Worm (Caenorhabditis elegans) whole organism, mixed stage, embryonic: ENCODE measurements around the gene sta-2.

Experiments
- ceh-43 ChIP-seq: fragments of 200-800 bp; sonication (Bioruptor generic); optimal IDR thresholded peaks from 2 replicates; lab custom pipeline; 2018; ENCODE audit warnings: mild to moderate bottlenecking, missing genetic modification characterization, moderate library complexity, missing compliant biosample characterization
- drap-1 ChIP-seq: fragments of 200-800 bp; sonication (Bioruptor generic); optimal IDR thresholded peaks from 3 replicates; lab custom pipeline; 2018; ENCODE audit warnings: mild to moderate bottlenecking, missing genetic modification characterization, missing compliant biosample characterization
- elt-1 ChIP-seq: sonication (generic microtip); optimal IDR thresholded peaks from 2 replicates; lab custom pipeline; 2017; ENCODE audit warnings: missing genetic modification characterization, mild to moderate bottlenecking, missing compliant biosample characterization, antibody characterized with exemption, moderate library complexity, borderline replicate concordance; ENCODE audit not compliant: insufficient read depth
- mep-1 ChIP-seq: fragments of 150-350 bp; optimal IDR thresholded peaks from 2 replicates; lab custom pipeline; 2017; ENCODE audit warnings: missing biosample characterization, missing genetic modification reagents, missing genetic modification characterization, inconsistent platforms
- nhr-12 ChIP-seq: fragments of 150-350 bp; optimal IDR thresholded peaks from 2 replicates; lab custom pipeline; 2014; ENCODE audit warnings: missing biosample characterization, missing genetic modification characterization
- nhr-237 ChIP-seq: fragments of 150-350 bp; optimal IDR thresholded peaks from 2 replicates; lab custom pipeline; 2014; ENCODE audit warnings: missing biosample characterization, missing genetic modification characterization
- pha-4 ChIP-seq: fragments of 150-350 bp; optimal IDR thresholded peaks from 2 replicates; lab custom pipeline; 2018; ENCODE audit warnings: missing biosample characterization, missing genetic modification reagents, missing genetic modification characterization
- snpc-4 ChIP-seq: fragments of 150-350 bp; optimal IDR thresholded peaks from 2 replicates; lab custom pipeline; 2014; ENCODE audit warnings: missing biosample characterization, missing genetic modification characterization
- unc-39 ChIP-seq: fragments of 150-350 bp; optimal IDR thresholded peaks from 2 replicates; lab custom pipeline; 2014; ENCODE audit warnings: missing biosample characterization, missing genetic modification characterization

- TF ChIP-seq nhr-12 (tag; lab: Kevin White, UChicago) (no peak), pha-4 (tag; lab: Kevin White, UChicago) (no peak), ceh-43 (GFP tag; lab: Kevin White, UChicago) (no peak), nhr-237 (tag; lab: Kevin White, UChicago) (peak; percentile 18), mep-1 (peak; percentile 11), drap-1 (GFP tag; lab: Kevin White, UChicago) (no peak), elt-1 (tag; lab: Kevin White, UChicago) (no peak), unc-39 (tag; lab: Kevin White, UChicago) (no peak), snpc-4 (no peak)
Observed at ce11 chrV:9704399-9704798, 36.6 kb upstream of the sta-2 start.
